Worm (Caenorhabditis elegans): ENCODE data around the gene math-42.
"Not testable (repeated sequence)": the region's sequence is repeated elsewhere in the genome, so short reads cannot be mapped to it uniquely, and the experiment has no call there.

math-42 gene

DNA sequence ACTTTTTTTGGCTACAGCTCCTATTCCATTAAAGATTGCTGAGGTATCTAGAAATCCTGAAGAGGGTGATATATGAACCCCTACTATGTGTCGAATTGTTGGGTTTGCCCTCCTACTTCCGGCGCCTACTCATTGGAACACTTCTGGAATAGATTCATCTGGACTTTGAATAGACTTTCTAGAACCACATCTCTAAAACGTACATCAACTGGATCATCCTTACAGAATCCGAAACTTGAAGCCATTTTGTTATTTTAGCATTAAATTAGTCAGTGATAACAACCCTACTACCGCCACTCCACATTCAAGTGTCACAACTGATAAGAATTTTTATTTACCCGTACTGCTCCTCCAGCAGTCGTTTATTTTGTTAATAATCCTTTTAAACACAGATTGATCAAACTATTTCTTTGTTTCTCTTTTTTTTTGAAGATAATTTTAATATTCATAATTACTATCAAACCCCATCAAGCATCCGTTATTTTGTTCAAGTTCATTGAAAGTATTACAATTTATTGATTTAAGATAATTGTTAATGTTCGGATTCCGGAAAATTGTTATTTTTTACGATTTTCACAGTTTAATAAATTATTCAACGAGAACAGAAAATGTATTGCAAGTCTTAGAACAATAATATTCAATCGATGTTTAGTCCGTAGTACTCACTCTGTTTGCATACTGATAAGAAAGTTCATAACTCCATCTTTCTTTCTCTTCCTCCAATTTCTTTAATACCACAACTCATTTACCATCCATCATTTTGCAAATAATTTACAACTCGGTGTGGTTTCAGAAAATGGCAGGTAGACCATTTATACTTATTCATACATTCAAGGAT, at the start of gene math-42:
Gene math-42, plus strand, starts transcription at position 788 of the 838 bp plus-strand sequence.
- TF ChIP-seq flt-1 (GFP tag; IDR thresholded peaks at IDR 0.05) (no peak), T22C8.4 (GFP tag; IDR thresholded peaks at IDR 0.05) (no peak), med-1 (GFP tag; optimal IDR thresholded peaks at IDR 0.05; ENCODE audit: insufficient read depth) (no peak), cog-1 (tag; optimal IDR thresholded peaks at IDR 0.05) (no peak), tab-1 (GFP tag; IDR thresholded peaks at IDR 0.05) (no peak), ref-1 (GFP tag; conservative IDR thresholded peaks at IDR 0.05) (no peak), ztf-29 (GFP tag; IDR thresholded peaks at IDR 0.05) (no peak), klf-2 (GFP tag; conservative IDR thresholded peaks at IDR 0.05) (no peak), ztf-23 (GFP tag; IDR thresholded peaks at IDR 0.05) (no peak)

DNA sequence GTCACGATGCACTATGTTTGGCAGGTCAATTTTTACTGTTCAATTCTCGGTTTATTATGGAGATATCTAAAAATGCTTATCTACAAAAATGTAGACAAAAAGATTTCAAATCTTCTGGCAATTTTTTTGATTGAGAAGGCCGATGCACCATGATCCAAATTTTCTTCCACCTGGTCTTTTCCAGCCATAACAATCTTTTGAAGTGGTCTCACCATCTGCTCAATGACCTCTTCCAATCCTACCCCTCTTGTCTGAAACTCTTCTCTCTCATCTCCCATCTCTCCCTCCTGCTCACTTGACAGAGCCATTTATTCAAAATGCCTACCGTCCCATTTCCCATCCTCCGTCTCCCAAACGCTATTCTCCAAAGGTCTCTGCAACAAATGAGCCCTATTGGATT, 48.4 kb upstream of the math-42 start, which contains the start of gene fbxb-35:
Gene fbxb-35, plus strand, starts transcription at position 301 of the 400 bp plus-strand sequence.
- TF ChIP-seq cog-1 (tag; optimal IDR thresholded peaks at IDR 0.05) (no peak), flt-1 (GFP tag; IDR thresholded peaks at IDR 0.05) (no peak), ztf-29 (GFP tag; IDR thresholded peaks at IDR 0.05) (no peak), med-1 (GFP tag; optimal IDR thresholded peaks at IDR 0.05; ENCODE audit: insufficient read depth) (no peak), T22C8.4 (GFP tag; IDR thresholded peaks at IDR 0.05) (no peak), tab-1 (GFP tag; IDR thresholded peaks at IDR 0.05) (no peak), ref-1 (GFP tag; conservative IDR thresholded peaks at IDR 0.05) (no peak), klf-2 (GFP tag; conservative IDR thresholded peaks at IDR 0.05) (no peak), ztf-23 (GFP tag; IDR thresholded peaks at IDR 0.05) (no peak)

DNA sequence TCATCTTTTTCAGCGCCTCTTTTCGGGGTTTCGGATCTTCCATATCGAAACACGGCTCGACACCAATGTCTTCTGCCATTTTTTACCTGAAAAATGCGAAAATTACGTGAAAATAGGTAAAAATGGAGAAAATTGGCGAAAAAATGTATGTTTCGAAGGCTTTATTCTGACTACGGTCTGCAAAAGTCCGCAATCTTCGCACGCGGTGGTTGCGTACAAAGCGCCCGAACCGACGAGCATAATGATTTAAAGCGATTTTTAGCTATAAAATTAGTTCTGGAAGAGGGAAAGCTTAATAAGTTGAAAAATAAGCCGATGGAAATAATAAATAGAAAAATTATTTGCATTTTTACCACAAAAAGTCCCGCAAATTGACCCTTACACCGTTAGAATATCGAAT, 40.7 kb upstream of the math-42 start, which contains the start of gene F07E5.5:
Gene F07E5.5, minus strand, starts transcription at position 86 of the 400 bp plus-strand sequence.
- TF ChIP-seq ref-1 (GFP tag; conservative IDR thresholded peaks at IDR 0.05) (no peak), flt-1 (GFP tag; IDR thresholded peaks at IDR 0.05) (no peak), klf-2 (GFP tag; conservative IDR thresholded peaks at IDR 0.05) (no peak)

DNA sequence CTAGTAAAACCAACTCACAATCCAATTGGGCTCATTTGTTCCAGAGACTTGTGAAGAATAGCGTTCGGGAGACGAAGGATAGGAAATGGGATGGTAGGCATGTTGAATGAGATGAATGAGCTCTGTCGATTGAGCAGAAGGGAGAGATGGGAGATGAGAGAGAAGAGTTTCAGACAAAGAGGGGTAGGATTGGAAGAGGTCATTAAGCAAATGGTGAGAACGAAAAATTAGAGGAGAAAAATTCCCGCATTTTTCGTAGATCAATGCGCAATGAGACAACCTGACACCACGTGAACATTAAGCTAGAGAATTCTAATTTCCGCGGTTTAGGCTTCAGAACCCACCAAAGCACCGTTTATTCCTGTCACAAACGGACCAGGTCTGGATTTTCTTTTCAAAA, 35.7 kb upstream of the math-42 start, which contains the start of gene F07E5.13:
Gene F07E5.13, minus strand, starts transcription at position 101 of the 400 bp plus-strand sequence.
- TF ChIP-seq ztf-23 (GFP tag; IDR thresholded peaks at IDR 0.05) (no peak), tab-1 (GFP tag; IDR thresholded peaks at IDR 0.05) (no peak), cog-1 (tag; optimal IDR thresholded peaks at IDR 0.05) (no peak), med-1 (GFP tag; optimal IDR thresholded peaks at IDR 0.05; ENCODE audit: insufficient read depth) (no peak)

DNA sequence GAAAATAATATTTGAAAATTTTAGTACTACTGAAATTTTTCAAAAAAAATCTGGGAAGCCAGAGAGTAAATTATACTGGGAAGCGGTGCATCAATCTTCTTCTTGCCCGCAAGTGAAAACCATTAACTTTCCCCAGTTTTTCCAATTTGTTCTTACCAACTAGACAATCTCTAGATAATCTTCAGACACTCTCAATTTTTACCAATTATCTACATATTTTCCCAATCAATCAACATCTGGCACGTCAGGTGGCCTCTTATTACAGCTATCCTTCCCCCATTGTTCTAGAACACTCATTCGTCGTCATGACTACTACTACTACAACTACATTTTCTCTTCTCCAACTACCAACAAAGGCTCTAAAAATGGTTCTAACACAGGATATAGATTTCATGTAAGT, 35.2 kb upstream of the math-42 start, which contains the start of gene fbxb-6:
Gene fbxb-6, plus strand, starts transcription at position 301 of the 400 bp plus-strand sequence.
- TF ChIP-seq flt-1 (GFP tag; IDR thresholded peaks at IDR 0.05) (no peak), ref-1 (GFP tag; conservative IDR thresholded peaks at IDR 0.05) (no peak), tab-1 (GFP tag; IDR thresholded peaks at IDR 0.05) (no peak), ztf-23 (GFP tag; IDR thresholded peaks at IDR 0.05) (no peak)

DNA sequence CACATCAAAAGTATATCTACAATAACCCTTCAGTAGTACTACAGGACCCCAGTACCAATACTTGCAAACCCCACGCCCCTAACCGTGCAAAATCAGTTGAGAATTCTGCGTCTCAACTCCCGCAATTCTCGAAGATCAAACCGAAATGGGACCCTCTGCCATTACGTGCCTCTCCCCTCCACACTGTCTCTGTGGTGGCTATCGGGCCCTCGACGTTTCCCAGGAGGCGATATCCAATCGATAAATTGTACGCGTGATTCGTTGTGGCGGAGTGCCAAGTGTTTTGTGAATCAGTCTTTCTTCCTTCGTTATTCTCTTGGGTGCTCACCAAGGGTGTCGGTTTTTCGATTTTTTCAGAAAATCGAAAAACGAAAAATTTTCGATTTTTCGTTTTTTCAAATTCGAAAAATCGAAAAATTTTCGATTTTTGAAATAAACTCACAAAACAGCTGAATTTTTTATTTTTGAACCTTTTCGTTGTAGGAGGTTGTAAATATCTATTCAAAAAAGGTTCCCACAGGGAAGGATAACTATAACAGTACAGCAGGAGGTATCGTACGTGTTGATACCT, 32.2 kb upstream of the math-42 start, which contains the start of gene F07E5.12:
Gene F07E5.12, plus strand, starts transcription at position 521 of the 571 bp plus-strand sequence.
- not testable (repeated sequence) for TF ChIP-seq tab-1, T22C8.4, ztf-29 (GFP tag; IDR thresholded peaks at IDR 0.05)

DNA sequence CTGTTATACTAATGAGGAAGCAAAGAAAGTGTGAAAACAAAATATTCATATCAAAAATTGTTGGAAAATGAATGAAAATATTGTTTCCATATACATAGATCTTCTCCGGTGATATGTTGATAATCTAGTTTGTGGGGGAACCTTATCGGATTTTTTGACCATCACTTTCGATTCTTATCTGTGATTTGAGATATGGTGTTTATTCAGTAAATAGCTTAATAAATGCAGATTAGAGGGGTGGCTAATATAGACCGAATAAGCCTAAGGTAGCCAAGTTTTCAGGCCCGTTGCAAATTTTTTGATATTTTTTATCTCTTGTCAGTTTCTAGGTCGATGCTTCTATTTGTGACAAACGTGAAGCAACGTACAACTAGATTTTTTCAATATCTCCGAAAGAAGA, 28.3 kb upstream of the math-42 start, which contains the start of gene F07E5.7:
Gene F07E5.7, minus strand, starts transcription at position 101 of the 400 bp plus-strand sequence.
- TF ChIP-seq tab-1 (GFP tag; IDR thresholded peaks at IDR 0.05) (no peak), flt-1 (GFP tag; IDR thresholded peaks at IDR 0.05) (no peak), klf-2 (GFP tag; conservative IDR thresholded peaks at IDR 0.05) (no peak), cog-1 (tag; optimal IDR thresholded peaks at IDR 0.05) (no peak), ref-1 (GFP tag; conservative IDR thresholded peaks at IDR 0.05) (no peak), T22C8.4 (GFP tag; IDR thresholded peaks at IDR 0.05) (no peak), ztf-29 (GFP tag; IDR thresholded peaks at IDR 0.05) (no peak), ztf-23 (GFP tag; IDR thresholded peaks at IDR 0.05) (no peak), med-1 (GFP tag; optimal IDR thresholded peaks at IDR 0.05; ENCODE audit: insufficient read depth) (no peak)

DNA sequence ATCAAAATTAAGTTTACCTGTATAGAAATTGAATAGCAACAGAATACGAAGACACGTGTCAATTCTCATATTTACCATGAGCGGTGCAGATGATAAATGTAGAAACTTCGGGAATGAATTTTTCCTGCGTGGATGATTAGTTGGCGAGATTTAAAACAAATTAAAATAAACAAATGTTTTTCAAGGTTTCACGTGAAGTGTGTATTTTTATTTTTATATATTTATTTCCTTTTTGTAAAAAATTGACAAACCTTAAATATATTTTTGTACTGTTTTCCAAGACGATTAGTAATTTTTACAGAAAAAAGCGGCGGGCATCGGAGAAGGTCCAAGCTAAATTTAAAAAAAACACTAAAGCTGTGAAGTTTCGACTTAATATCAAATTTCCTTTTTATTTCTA, 24.2 kb upstream of the math-42 start, which contains the start of gene F07E5.8:
Gene F07E5.8, minus strand, starts transcription at position 101 of the 400 bp plus-strand sequence.
- TF ChIP-seq cog-1 (tag; optimal IDR thresholded peaks at IDR 0.05) = no peak
- TF ChIP-seq ztf-23 (GFP tag; IDR thresholded peaks at IDR 0.05) = no peak
- no peak for TF ChIP-seq flt-1 (GFP tag; IDR thresholded peaks at IDR 0.05)

DNA sequence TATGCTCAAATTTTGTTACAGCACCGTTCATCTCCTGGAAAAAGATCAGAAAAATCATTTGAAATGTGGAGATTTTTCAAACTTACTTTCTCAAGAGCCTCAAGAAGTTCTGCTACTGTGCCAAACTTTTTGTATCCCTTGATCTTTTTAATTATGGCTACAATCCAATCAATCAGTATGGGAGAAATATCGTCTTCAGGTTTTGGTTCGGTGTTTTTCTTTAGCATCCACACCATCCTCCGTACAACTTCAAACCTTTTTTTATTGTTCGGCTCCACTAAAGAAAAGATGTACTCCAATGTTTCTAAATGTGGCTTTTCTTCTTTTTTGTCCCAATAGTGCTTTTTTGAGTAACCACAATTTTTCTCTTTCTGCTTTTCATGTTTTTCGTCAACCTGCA, 23.3 kb upstream of the math-42 start:
- no peak for TF ChIP-seq ref-1 (GFP tag; conservative IDR thresholded peaks at IDR 0.05)
- TF ChIP-seq tab-1 (GFP tag; IDR thresholded peaks at IDR 0.05) = no peak
- no peak for TF ChIP-seq ztf-29 (GFP tag; IDR thresholded peaks at IDR 0.05)
- TF ChIP-seq klf-2 (GFP tag; conservative IDR thresholded peaks at IDR 0.05) = no peak
- TF ChIP-seq cog-1 (tag; optimal IDR thresholded peaks at IDR 0.05) = no peak
- TF ChIP-seq ztf-23 (GFP tag; IDR thresholded peaks at IDR 0.05) = no peak
- TF ChIP-seq T22C8.4 (GFP tag; IDR thresholded peaks at IDR 0.05) = no peak
- TF ChIP-seq med-1 (GFP tag; optimal IDR thresholded peaks at IDR 0.05; ENCODE audit: insufficient read depth) = no peak
- TF ChIP-seq flt-1 (GFP tag; IDR thresholded peaks at IDR 0.05) = no peak

DNA sequence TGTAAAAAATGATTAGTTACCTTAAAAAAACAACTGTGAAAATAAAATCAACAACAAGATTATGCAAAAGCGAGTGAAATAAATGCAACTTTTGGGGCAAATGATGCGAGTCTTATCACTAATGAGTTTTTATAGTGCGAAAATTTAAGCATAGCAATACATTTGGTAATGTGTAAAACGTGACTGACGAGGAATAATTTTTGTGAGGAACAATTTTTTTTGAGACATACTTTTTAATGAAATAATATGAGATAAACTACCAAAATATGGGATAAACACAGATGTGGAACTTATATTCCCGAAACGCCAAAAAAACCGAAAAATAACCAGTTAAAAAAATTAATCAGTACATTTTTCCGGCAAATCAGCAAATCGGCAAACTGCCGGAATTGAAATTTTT, 19.3 kb upstream of the math-42 start, which contains the start of gene F07E5.9:
Gene F07E5.9, minus strand, starts transcription at position 101 of the 400 bp plus-strand sequence.
- no peak for TF ChIP-seq tab-1 (GFP tag; IDR thresholded peaks at IDR 0.05)
- TF ChIP-seq T22C8.4 (GFP tag; IDR thresholded peaks at IDR 0.05) = no peak
- TF ChIP-seq ztf-29 (GFP tag; IDR thresholded peaks at IDR 0.05) = no peak
- TF ChIP-seq flt-1 (GFP tag; IDR thresholded peaks at IDR 0.05) = no peak
- TF ChIP-seq cog-1 (tag; optimal IDR thresholded peaks at IDR 0.05) = no peak
- TF ChIP-seq klf-2 (GFP tag; conservative IDR thresholded peaks at IDR 0.05) = no peak
- no peak for TF ChIP-seq med-1 (GFP tag; optimal IDR thresholded peaks at IDR 0.05; ENCODE audit: insufficient read depth)
- TF ChIP-seq ztf-23 (GFP tag; IDR thresholded peaks at IDR 0.05) = no peak
- TF ChIP-seq ref-1 (GFP tag; conservative IDR thresholded peaks at IDR 0.05) = no peak
